Fruit fly (Drosophila melanogaster) whole organism, embryonic: ENCODE data around the gene scyl.

Experiments
- Atf-2 ChIP-seq: fragments of 200-800 bp; sonication (Bioruptor generic); optimal IDR thresholded peaks from 2 replicates; lab custom pipeline; 2016; ENCODE audit warnings: missing biosample characterization, missing genetic modification characterization
- Atf6 ChIP-seq: fragments of 200-800 bp; sonication (Bioruptor generic); IDR thresholded peaks from 2 replicates; pipeline ENCODE4 v1.3.6; 2022; ENCODE audit warnings: missing biosample characterization, missing genetic modification characterization
- Blimp-1 ChIP-seq: fragments of 200-800 bp; sonication (Bioruptor generic); optimal IDR thresholded peaks from 3 replicates; lab custom pipeline; 2018; ENCODE audit warnings: missing biosample characterization, missing genetic modification characterization, mild to moderate bottlenecking, moderate library complexity, missing genetic modification reagents
- CG10565 ChIP-seq: fragments of 200-800 bp; sonication (Bioruptor generic); optimal IDR thresholded peaks from 3 replicates; lab custom pipeline; 2016; ENCODE audit warnings: missing biosample characterization, mild to moderate bottlenecking, missing genetic modification characterization
- CG11723 ChIP-seq: fragments of 200-800 bp; sonication (Bioruptor generic); optimal IDR thresholded peaks from 2 replicates; lab custom pipeline; 2017; ENCODE audit warnings: missing biosample characterization, mild to moderate bottlenecking, missing genetic modification characterization
- CG13287 ChIP-seq: fragments of 200-800 bp; sonication (Bioruptor generic); IDR thresholded peaks from 2 replicates; pipeline ENCODE4 v1.3.6; 2022; ENCODE audit warnings: missing biosample characterization, missing genetic modification characterization; ENCODE audit not compliant: partially characterized antibody
- CG1529 ChIP-seq: fragments of 200-800 bp; sonication (Bioruptor generic); optimal IDR thresholded peaks from 3 replicates; lab custom pipeline; 2018; ENCODE audit warnings: missing biosample characterization, missing genetic modification characterization
- CG16815 ChIP-seq: fragments of 200-800 bp; sonication (Bioruptor generic); optimal IDR thresholded peaks from 3 replicates; lab custom pipeline; 2017; ENCODE audit warnings: missing biosample characterization, mild to moderate bottlenecking, missing genetic modification characterization
- CG17568 ChIP-seq: fragments of 200-800 bp; sonication (Bioruptor generic); optimal IDR thresholded peaks from 2 replicates; lab custom pipeline; 2018; ENCODE audit warnings: missing biosample characterization, mild to moderate bottlenecking, missing genetic modification characterization, moderate library complexity
- CG17612 ChIP-seq: fragments of 200-800 bp; sonication (Bioruptor generic); IDR thresholded peaks from 2 replicates; pipeline ENCODE4 v1.3.6; 2022; ENCODE audit warnings: missing biosample characterization, missing genetic modification characterization
- CG18764 ChIP-seq: fragments of 200-800 bp; sonication (Bioruptor generic); optimal IDR thresholded peaks from 3 replicates; lab custom pipeline; 2016; ENCODE audit warnings: missing biosample characterization, missing genetic modification characterization
- CG2202 ChIP-seq: fragments of 200-800 bp; sonication (Bioruptor generic); optimal IDR thresholded peaks from 2 replicates; lab custom pipeline; 2018; ENCODE audit warnings: missing biosample characterization, mild to moderate bottlenecking, missing genetic modification characterization
- CG30403 ChIP-seq: fragments of 200-800 bp; sonication (Bioruptor generic); optimal IDR thresholded peaks from 3 replicates; lab custom pipeline; 2016; ENCODE audit warnings: missing biosample characterization, missing genetic modification characterization
- CG32772 ChIP-seq: fragments of 200-800 bp; sonication (Bioruptor generic); IDR thresholded peaks from 2 replicates; pipeline ENCODE4 v1.3.6; 2022; ENCODE audit warnings: missing biosample characterization, missing genetic modification characterization
- CG33213 ChIP-seq: fragments of 200-800 bp; sonication (Bioruptor generic); optimal IDR thresholded peaks from 3 replicates; lab custom pipeline; 2016; ENCODE audit warnings: missing biosample characterization, missing genetic modification characterization
- CG42726 ChIP-seq: fragments of 200-800 bp; sonication (Bioruptor generic); IDR thresholded peaks from 2 replicates; pipeline ENCODE4 v1.3.6; 2022; ENCODE audit warnings: missing biosample characterization, missing genetic modification characterization; ENCODE audit not compliant: partially characterized antibody
- CG4424 ChIP-seq: fragments of 200-800 bp; sonication (Bioruptor generic); optimal IDR thresholded peaks from 3 replicates; lab custom pipeline; 2016; ENCODE audit warnings: missing biosample characterization, missing genetic modification characterization
- CG6689 ChIP-seq: fragments of 200-800 bp; sonication (Bioruptor generic); IDR thresholded peaks from 2 replicates; pipeline ENCODE4 v1.3.6; 2022; ENCODE audit warnings: missing biosample characterization, missing genetic modification characterization
- CG7987 ChIP-seq: fragments of 200-800 bp; sonication (Bioruptor generic); optimal IDR thresholded peaks from 2 replicates; lab custom pipeline; 2018; ENCODE audit warnings: missing biosample characterization, mild to moderate bottlenecking, missing genetic modification characterization, moderate library complexity
- CG8478 ChIP-seq: fragments of >200 bp; optimal IDR thresholded peaks from 2 replicates; lab custom pipeline; 2018
- Dfd ChIP-seq, 2 experiments: fragments of >200 bp; optimal IDR thresholded peaks; 2 replicates each; lab custom pipeline; 2017; ENCODE audit warnings: missing biosample characterization in 2 of 2, missing genetic modification characterization in 2 of 2
- E2f2 ChIP-seq: fragments of 200-800 bp; sonication (Bioruptor generic); IDR thresholded peaks from 2 replicates; pipeline ENCODE4 v1.3.6; 2022; ENCODE audit warnings: missing biosample characterization, missing genetic modification characterization
- ERR ChIP-seq: fragments of 200-800 bp; sonication (Bioruptor generic); optimal IDR thresholded peaks from 2 replicates; lab custom pipeline; 2016; ENCODE audit warnings: missing biosample characterization, missing genetic modification characterization
- GATAe ChIP-seq: fragments of 200-800 bp; sonication (Bioruptor generic); conservative IDR thresholded peaks from 2 replicates; pipeline ENCODE4 v1.3.6; 2022; ENCODE audit warnings: missing biosample characterization, missing genetic modification characterization
- HLH54F ChIP-seq: fragments of 200-800 bp; sonication (Bioruptor generic); optimal IDR thresholded peaks from 3 replicates; lab custom pipeline; 2016; ENCODE audit warnings: missing biosample characterization, missing genetic modification characterization
- MESR4 ChIP-seq: fragments of 200-800 bp; sonication (Bioruptor generic); optimal IDR thresholded peaks from 2 replicates; lab custom pipeline; 2018; ENCODE audit warnings: missing biosample characterization, mild to moderate bottlenecking, missing genetic modification characterization, moderate library complexity
- NFAT ChIP-seq: fragments of 200-800 bp; sonication (Bioruptor generic); IDR thresholded peaks from 2 replicates; pipeline ENCODE4 v1.3.6; 2022; ENCODE audit warnings: missing biosample characterization, missing genetic modification characterization
- Nf-YB ChIP-seq: fragments of 200-800 bp; sonication (Bioruptor generic); optimal IDR thresholded peaks from 3 replicates; lab custom pipeline; 2019; ENCODE audit warnings: missing biosample characterization, mild to moderate bottlenecking, missing genetic modification characterization, moderate library complexity
- ap ChIP-seq: fragments of 200-800 bp; sonication (Bioruptor generic); IDR thresholded peaks from 2 replicates; pipeline ENCODE4 v1.3.6; 2022; ENCODE audit warnings: missing biosample characterization, missing genetic modification characterization
- chinmo ChIP-seq: fragments of 200-800 bp; sonication (Bioruptor generic); IDR thresholded peaks from 4 replicates; pipeline ENCODE4 v1.3.6; 2022; ENCODE audit warnings: missing biosample characterization, missing genetic modification characterization; ENCODE audit not compliant: partially characterized antibody
- dan ChIP-seq: fragments of 200-800 bp; sonication (Bioruptor generic); IDR thresholded peaks from 2 replicates; pipeline ENCODE4 v1.3.6; 2022; ENCODE audit warnings: missing biosample characterization, missing genetic modification characterization
- danr ChIP-seq: fragments of 200-800 bp; sonication (Bioruptor generic); IDR thresholded peaks from 2 replicates; pipeline ENCODE4 v1.3.6; 2022; ENCODE audit warnings: missing biosample characterization, missing genetic modification characterization
- dm ChIP-seq: fragments of 200-800 bp; sonication (Bioruptor generic); optimal IDR thresholded peaks from 3 replicates; lab custom pipeline; 2016; ENCODE audit warnings: missing biosample characterization, missing genetic modification characterization
- dmrt11E ChIP-seq: fragments of 200-800 bp; sonication (Bioruptor generic); optimal IDR thresholded peaks from 3 replicates; lab custom pipeline; 2018; ENCODE audit warnings: missing biosample characterization, mild to moderate bottlenecking, missing genetic modification characterization, moderate library complexity
- eve ChIP-seq, 2 experiments: fragments of >200 bp; optimal IDR thresholded peaks; 2 replicates each; lab custom pipeline; 2017; ENCODE audit warnings: missing biosample characterization in 2 of 2, missing genetic modification characterization in 2 of 2
- exex ChIP-seq: fragments of 200-800 bp; sonication (Bioruptor generic); optimal IDR thresholded peaks from 4 replicates; lab custom pipeline; 2018; ENCODE audit warnings: missing biosample characterization, mild to moderate bottlenecking, missing genetic modification characterization, moderate library complexity
- ftz-f1 ChIP-seq: fragments of 200-800 bp; sonication (Bioruptor generic); optimal IDR thresholded peaks from 2 replicates; lab custom pipeline; 2016; ENCODE audit warnings: missing biosample characterization, missing genetic modification characterization
- gsb-n ChIP-seq: fragments of 200-800 bp; sonication (Bioruptor generic); optimal IDR thresholded peaks from 3 replicates; lab custom pipeline; 2018; ENCODE audit warnings: missing biosample characterization, mild to moderate bottlenecking, missing genetic modification characterization
- lilli ChIP-seq: fragments of 200-800 bp; sonication (Bioruptor generic); optimal IDR thresholded peaks from 3 replicates; lab custom pipeline; 2016; ENCODE audit warnings: missing biosample characterization, missing genetic modification characterization
- mld ChIP-seq: fragments of 200-800 bp; sonication (Bioruptor generic); IDR thresholded peaks from 3 replicates; pipeline ENCODE4 v1.3.6; 2022; ENCODE audit warnings: missing biosample characterization, missing genetic modification characterization; ENCODE audit not compliant: partially characterized antibody
- odd ChIP-seq: fragments of 200-800 bp; sonication (Bioruptor generic); optimal IDR thresholded peaks from 2 replicates; lab custom pipeline; 2017; ENCODE audit warnings: missing biosample characterization, mild to moderate bottlenecking, missing genetic modification characterization
- pb ChIP-seq: fragments of 200-800 bp; sonication (Bioruptor generic); optimal IDR thresholded peaks from 3 replicates; lab custom pipeline; 2016; ENCODE audit warnings: missing biosample characterization, missing genetic modification characterization
- prd ChIP-seq, 3 experiments: fragments of >200 bp in 2 of 3; fragments of 200-800 bp in 1 of 3; sonication (Bioruptor generic) in 1 of 3; optimal IDR thresholded peaks in 2 of 3; IDR thresholded peaks in 1 of 3; 2 replicates in 2 of 3; 3 replicates in 1 of 3; pipeline versions ENCODE4 v1.3.6 to Lab custom; 2017 to 2022; ENCODE audit warnings: missing biosample characterization in 1 of 3, missing genetic modification characterization in 1 of 3
- pros ChIP-seq: fragments of 200-800 bp; sonication (Bioruptor generic); optimal IDR thresholded peaks from 3 replicates; lab custom pipeline; 2019; ENCODE audit warnings: missing biosample characterization, mild to moderate bottlenecking, missing genetic modification characterization, moderate library complexity
- pum ChIP-seq: fragments of 200-800 bp; sonication (Bioruptor generic); optimal IDR thresholded peaks from 2 replicates; lab custom pipeline; 2016; ENCODE audit warnings: missing biosample characterization, missing genetic modification characterization
- sima ChIP-seq: fragments of 200-800 bp; sonication (Bioruptor generic); optimal IDR thresholded peaks from 2 replicates; lab custom pipeline; 2016; ENCODE audit warnings: missing biosample characterization, missing genetic modification characterization
- slou ChIP-seq: fragments of 200-800 bp; sonication (Bioruptor generic); optimal IDR thresholded peaks from 3 replicates; lab custom pipeline; 2016; ENCODE audit warnings: missing biosample characterization, missing genetic modification characterization
- slp2 ChIP-seq: fragments of 200-800 bp; sonication (Bioruptor generic); optimal IDR thresholded peaks from 2 replicates; lab custom pipeline; 2016; ENCODE audit warnings: missing biosample characterization, missing genetic modification characterization
- tgo ChIP-seq: fragments of 200-800 bp; sonication (Bioruptor generic); IDR thresholded peaks from 3 replicates; pipeline ENCODE4 v1.3.6; 2022; ENCODE audit warnings: missing biosample characterization, missing genetic modification characterization
- trh ChIP-seq: fragments of 200-800 bp; sonication (Bioruptor generic); optimal IDR thresholded peaks from 2 replicates; lab custom pipeline; 2016; ENCODE audit warnings: missing biosample characterization, missing genetic modification characterization

scyl gene

dm6 chr3L:11261456-11262082, 9.5 kb downstream of the scyl start (continued):
- peak; percentile 79 for TF ChIP-seq CG30403 (GFP tag; lab: Kevin White, UChicago)
- peak; percentile 74 for TF ChIP-seq Nf-YB (GFP tag; lab: Kevin White, UChicago)
- TF ChIP-seq ap, result peak; percentile 80
- no peak for TF ChIP-seq CG13287
- no peak for TF ChIP-seq pros (GFP tag; lab: Kevin White, UChicago)
- TF ChIP-seq slp2 (GFP tag; lab: Kevin White, UChicago), result no peak
- TF ChIP-seq pb (GFP tag; lab: Kevin White, UChicago), result no peak
- no peak for TF ChIP-seq CG8478 (lab: Kevin White, UChicago)
- TF ChIP-seq sima (GFP tag; lab: Kevin White, UChicago), result no peak
- TF ChIP-seq trh, result peak; percentile 54
- TF ChIP-seq Dfd (GFP tag; optimal IDR thresholded peaks at IDR 0.05; lab: Kevin White, UChicago), result no peak
- TF ChIP-seq eve (GFP tag; optimal IDR thresholded peaks at IDR 0.05; lab: Kevin White, UChicago), result peak in 1 of 2 experiments; percentile 74
- peak; percentile 95 for TF ChIP-seq dmrt11E
- TF ChIP-seq NFAT (GFP tag; lab: Robert Waterston, UW), result no peak
- TF ChIP-seq CG16815 (GFP tag; lab: Kevin White, UChicago), result peak; percentile 65
- peak; percentile 41 for TF ChIP-seq lilli (GFP tag; lab: Kevin White, UChicago)
- no peak for TF ChIP-seq MESR4 (GFP tag; lab: Kevin White, UChicago)
- peak; percentile 44; the same call in 1 of the 2 replicates for TF ChIP-seq dan (GFP tag; lab: Robert Waterston, UW)
- peak; percentile 76 for TF ChIP-seq CG4424 (GFP tag; lab: Kevin White, UChicago)
- no peak for TF ChIP-seq CG7987 (GFP tag; lab: Kevin White, UChicago)
- TF ChIP-seq CG10565 (GFP tag; lab: Kevin White, UChicago), result no peak
- TF ChIP-seq slou (GFP tag; lab: Kevin White, UChicago), result peak; percentile 56
- TF ChIP-seq tgo, result peak; percentile 88
- TF ChIP-seq CG32772 (GFP tag; lab: Robert Waterston, UW), result peak; percentile 75
- no peak for TF ChIP-seq mld (GFP tag; lab: Robert Waterston, UW)
- no peak for TF ChIP-seq HLH54F (GFP tag; lab: Kevin White, UChicago)
- peak; percentile 93 for TF ChIP-seq CG6689
- peak; percentile 77 for TF ChIP-seq CG2202 (tag; lab: Kevin White, UChicago)
- peak; percentile 12 for TF ChIP-seq Atf-2
- TF ChIP-seq chinmo (GFP tag; lab: Robert Waterston, UW), result no peak
- TF ChIP-seq Blimp-1 (GFP tag; lab: Kevin White, UChicago), result peak; percentile 88
- peak; percentile 86 for TF ChIP-seq Atf6
- TF ChIP-seq prd (optimal IDR thresholded peaks at IDR 0.05; lab: Kevin White, UChicago), result no peak
- peak; percentile 91 for TF ChIP-seq prd (GFP tag; IDR thresholded peaks at IDR 0.05; lab: Robert Waterston, UW)
- TF ChIP-seq ftz-f1, result no peak
- TF ChIP-seq ERR (GFP tag; lab: Kevin White, UChicago), result no peak
- TF ChIP-seq CG42726 (GFP tag; lab: Robert Waterston, UW), result no peak
- TF ChIP-seq CG33213 (GFP tag; lab: Kevin White, UChicago), result no peak
- TF ChIP-seq odd (GFP tag; lab: Kevin White, UChicago), result peak; percentile 83
- peak; percentile 67 for TF ChIP-seq CG11723 (GFP tag; lab: Kevin White, UChicago)
- TF ChIP-seq CG1529 (GFP tag; lab: Kevin White, UChicago), result peak; percentile 66
- TF ChIP-seq E2f2, result peak; percentile 36; the same call in 1 of the 2 replicates
- no peak; the same call in 1 of the 2 replicates for TF ChIP-seq GATAe (GFP tag; lab: Robert Waterston, UW)
- TF ChIP-seq danr, result peak; percentile 67; the same call in 1 of the 2 replicates
- no peak for TF ChIP-seq pum
- TF ChIP-seq gsb-n (tag; lab: Kevin White, UChicago), result peak; percentile 88
- no peak for TF ChIP-seq CG17612
- peak; percentile 9 for TF ChIP-seq CG18764 (GFP tag; lab: Kevin White, UChicago)
- no peak for TF ChIP-seq dm (GFP tag; lab: Kevin White, UChicago)
- peak; percentile 27 for TF ChIP-seq CG17568
- TF ChIP-seq exex (tag; lab: Kevin White, UChicago), result no peak
